Fruit fly (Drosophila melanogaster) whole organism, embryonic: ENCODE results near the gene CG13766.

Experiments used
- Atf3 ChIP-seq: fragments of 200-800 bp; sonication (Bioruptor generic); optimal IDR thresholded peaks from 3 replicates; lab custom pipeline; 2016; ENCODE audit warnings: missing biosample characterization, missing genetic modification characterization
- B-H1 ChIP-seq: fragments of 200-800 bp; sonication (Bioruptor generic); IDR thresholded peaks from 3 replicates; pipeline ENCODE4 v1.3.6; 2022; ENCODE audit warnings: missing biosample characterization, missing genetic modification characterization
- BEAF-32 ChIP-seq: fragments of 200-800 bp; sonication (Bioruptor generic); optimal IDR thresholded peaks from 3 replicates; lab custom pipeline; 2017; ENCODE audit warnings: missing biosample characterization, missing genetic modification characterization, mild to moderate bottlenecking, moderate library complexity, missing genetic modification reagents
- CG10209 ChIP-seq: fragments of 200-800 bp; sonication (Bioruptor generic); optimal IDR thresholded peaks from 3 replicates; lab custom pipeline; 2017; ENCODE audit warnings: missing biosample characterization, mild to moderate bottlenecking, missing genetic modification characterization, missing genetic modification reagents
- CG10267 ChIP-seq: fragments of 200-800 bp; sonication (Bioruptor generic); optimal IDR thresholded peaks from 2 replicates; lab custom pipeline; 2018; ENCODE audit warnings: missing biosample characterization, mild to moderate bottlenecking, missing genetic modification characterization, moderate library complexity
- CG10654 ChIP-seq: fragments of 200-800 bp; sonication (Bioruptor generic); optimal IDR thresholded peaks from 2 replicates; lab custom pipeline; 2016; ENCODE audit warnings: missing biosample characterization, missing genetic modification characterization
- CG11247 ChIP-seq: fragments of 200-800 bp; sonication (Bioruptor generic); IDR thresholded peaks from 2 replicates; pipeline ENCODE4 v1.3.6; 2022; ENCODE audit warnings: missing biosample characterization, missing genetic modification characterization
- CG12071 ChIP-seq: fragments of 200-800 bp; sonication (Bioruptor generic); optimal IDR thresholded peaks from 3 replicates; lab custom pipeline; 2018; ENCODE audit warnings: missing biosample characterization, mild to moderate bottlenecking, missing genetic modification characterization
- CG15479 ChIP-seq: fragments of 200-800 bp; sonication (Bioruptor generic); optimal IDR thresholded peaks from 3 replicates; lab custom pipeline; 2019; ENCODE audit warnings: missing biosample characterization, mild to moderate bottlenecking, missing genetic modification characterization, moderate library complexity
- CG15696 ChIP-seq: fragments of 200-800 bp; sonication (Bioruptor generic); optimal IDR thresholded peaks from 2 replicates; lab custom pipeline; 2019; ENCODE audit warnings: missing biosample characterization, mild to moderate bottlenecking, missing genetic modification characterization, moderate library complexity
- CG16813 ChIP-seq: fragments of 200-800 bp; sonication (Bioruptor generic); IDR thresholded peaks from 3 replicates; pipeline ENCODE4 v1.3.6; 2022; ENCODE audit warnings: missing biosample characterization, missing genetic modification characterization; ENCODE audit not compliant: partially characterized antibody
- CG17912 ChIP-seq: fragments of 200-800 bp; sonication (Bioruptor generic); optimal IDR thresholded peaks from 2 replicates; lab custom pipeline; 2018; ENCODE audit warnings: missing biosample characterization, mild to moderate bottlenecking, missing genetic modification characterization
- CG1792 ChIP-seq: fragments of 200-800 bp; sonication (Bioruptor generic); optimal IDR thresholded peaks from 2 replicates; lab custom pipeline; 2016; ENCODE audit warnings: missing biosample characterization, missing genetic modification characterization
- CG2116 ChIP-seq: fragments of 200-800 bp; sonication (Bioruptor generic); optimal IDR thresholded peaks from 3 replicates; lab custom pipeline; 2018; ENCODE audit warnings: missing biosample characterization, mild to moderate bottlenecking, missing genetic modification characterization
- CG2129 ChIP-seq: fragments of 200-800 bp; sonication (Bioruptor generic); IDR thresholded peaks from 2 replicates; pipeline ENCODE4 v1.3.6; 2022; ENCODE audit warnings: missing biosample characterization, missing genetic modification characterization; ENCODE audit not compliant: partially characterized antibody
- CG2199 ChIP-seq: fragments of 200-800 bp; sonication (Bioruptor generic); IDR thresholded peaks from 3 replicates; pipeline ENCODE4 v1.3.6; 2022; ENCODE audit warnings: missing biosample characterization, missing genetic modification characterization
- CG31365 ChIP-seq: fragments of 200-800 bp; sonication (Bioruptor generic); optimal IDR thresholded peaks from 2 replicates; lab custom pipeline; 2018; ENCODE audit warnings: missing biosample characterization, mild to moderate bottlenecking, missing genetic modification characterization
- CG33213 ChIP-seq: fragments of 200-800 bp; sonication (Bioruptor generic); optimal IDR thresholded peaks from 3 replicates; lab custom pipeline; 2016; ENCODE audit warnings: missing biosample characterization, missing genetic modification characterization
- CG34376 ChIP-seq: fragments of 200-800 bp; sonication (Bioruptor generic); optimal IDR thresholded peaks from 2 replicates; lab custom pipeline; 2018; ENCODE audit warnings: missing biosample characterization, mild to moderate bottlenecking, missing genetic modification characterization
- CG3726 ChIP-seq: fragments of 200-800 bp; sonication (Bioruptor generic); IDR thresholded peaks from 3 replicates; pipeline ENCODE4, ENCODE4 v1.3.6; 2022; ENCODE audit warnings: missing biosample characterization, missing genetic modification characterization
- CG4282 ChIP-seq: fragments of 200-800 bp; sonication (Bioruptor generic); optimal IDR thresholded peaks from 2 replicates; lab custom pipeline; 2016; ENCODE audit warnings: missing biosample characterization, missing genetic modification characterization
- CG7745 ChIP-seq: fragments of 200-800 bp; sonication (Bioruptor generic); optimal IDR thresholded peaks from 2 replicates; lab custom pipeline; 2018; ENCODE audit warnings: missing biosample characterization, mild to moderate bottlenecking, missing genetic modification characterization, moderate library complexity
- CG7928 ChIP-seq: fragments of 200-800 bp; sonication (Bioruptor generic); optimal IDR thresholded peaks from 2 replicates; lab custom pipeline; 2017; ENCODE audit warnings: missing biosample characterization, mild to moderate bottlenecking, missing genetic modification characterization
- CG8089 ChIP-seq: fragments of 200-800 bp; sonication (Bioruptor generic); optimal IDR thresholded peaks from 3 replicates; lab custom pipeline; 2016; ENCODE audit warnings: missing biosample characterization, missing genetic modification characterization
- CG9797 ChIP-seq: fragments of 200-800 bp; sonication (Bioruptor generic); optimal IDR thresholded peaks from 3 replicates; lab custom pipeline; 2018; ENCODE audit warnings: missing biosample characterization, mild to moderate bottlenecking, missing genetic modification characterization
- Dbx ChIP-seq: fragments of 200-800 bp; sonication (Bioruptor generic); IDR thresholded peaks from 3 replicates; pipeline ENCODE4 v1.3.6; 2022; ENCODE audit warnings: missing biosample characterization, missing genetic modification characterization
- Dfd ChIP-seq, 2 experiments: fragments of >200 bp; optimal IDR thresholded peaks; 2 replicates each; lab custom pipeline; 2017; ENCODE audit warnings: missing biosample characterization in 2 of 2, missing genetic modification characterization in 2 of 2
- E2f1 ChIP-seq: fragments of 200-800 bp; sonication (Bioruptor generic); IDR thresholded peaks from 2 replicates; pipeline ENCODE4 v1.3.6; 2022; ENCODE audit warnings: missing biosample characterization, missing genetic modification characterization
- H15 ChIP-seq: fragments of 200-800 bp; sonication (Bioruptor generic); IDR thresholded peaks from 3 replicates; pipeline ENCODE4 v1.3.6; 2022; ENCODE audit warnings: missing biosample characterization, missing genetic modification characterization
- Myb ChIP-seq: fragments of 200-800 bp; sonication (Bioruptor generic); optimal IDR thresholded peaks from 2 replicates; lab custom pipeline; 2016; ENCODE audit warnings: missing biosample characterization, missing genetic modification characterization
- Taf1 ChIP-seq: fragments of 200-800 bp; sonication (Bioruptor generic); IDR thresholded peaks from 2 replicates; pipeline ENCODE4 v1.3.6; 2022; ENCODE audit warnings: missing biosample characterization, missing genetic modification characterization
- Xbp1 ChIP-seq: fragments of 200-800 bp; sonication (Bioruptor generic); optimal IDR thresholded peaks from 3 replicates; lab custom pipeline; 2016; ENCODE audit warnings: missing biosample characterization, mild to moderate bottlenecking, missing genetic modification characterization
- ara ChIP-seq: fragments of 200-800 bp; sonication (Bioruptor generic); IDR thresholded peaks from 2 replicates; pipeline ENCODE4 v1.3.6; 2022; ENCODE audit warnings: missing biosample characterization, missing genetic modification characterization
- ash1 ChIP-seq: fragments of 200-800 bp; sonication (Bioruptor generic); optimal IDR thresholded peaks from 2 replicates; lab custom pipeline; 2018; ENCODE audit warnings: missing biosample characterization, mild to moderate bottlenecking, missing genetic modification characterization
- bigmax ChIP-seq: fragments of 200-800 bp; sonication (Bioruptor generic); optimal IDR thresholded peaks from 2 replicates; lab custom pipeline; 2018; ENCODE audit warnings: missing biosample characterization, mild to moderate bottlenecking, missing genetic modification characterization
- corto ChIP-seq: fragments of 200-800 bp; sonication (Bioruptor generic); optimal IDR thresholded peaks from 2 replicates; lab custom pipeline; 2016; ENCODE audit warnings: missing biosample characterization, mild to moderate bottlenecking, missing genetic modification characterization, moderate library complexity
- da ChIP-seq: fragments of 200-800 bp; sonication (Bioruptor generic); optimal IDR thresholded peaks from 2 replicates; lab custom pipeline; 2016; ENCODE audit warnings: missing biosample characterization, missing genetic modification characterization
- danr ChIP-seq: fragments of 200-800 bp; sonication (Bioruptor generic); IDR thresholded peaks from 2 replicates; pipeline ENCODE4 v1.3.6; 2022; ENCODE audit warnings: missing biosample characterization, missing genetic modification characterization
- dmrt99B ChIP-seq: fragments of 200-800 bp; sonication (Bioruptor generic); optimal IDR thresholded peaks from 2 replicates; lab custom pipeline; 2018; ENCODE audit warnings: missing biosample characterization, mild to moderate bottlenecking, missing genetic modification characterization, moderate library complexity
- dpn ChIP-seq, 2 experiments: fragments of 200-800 bp; sonication (Bioruptor generic); optimal IDR thresholded peaks; 3 replicates each; lab custom pipeline; 2016; ENCODE audit warnings: missing biosample characterization in 2 of 2, missing genetic modification characterization in 2 of 2
- en ChIP-seq: fragments of 200-800 bp; sonication (Bioruptor generic); optimal IDR thresholded peaks from 2 replicates; lab custom pipeline; 2016; ENCODE audit warnings: missing biosample characterization, missing genetic modification characterization
- grau ChIP-seq: fragments of 200-800 bp; optimal IDR thresholded peaks from 3 replicates; lab custom pipeline; 2019; ENCODE audit warnings: missing biosample characterization, mild to moderate bottlenecking, missing genetic modification characterization, moderate library complexity
- gro ChIP-seq: fragments of 200-800 bp; sonication (Bioruptor generic); optimal IDR thresholded peaks from 2 replicates; lab custom pipeline; 2016; ENCODE audit warnings: missing biosample characterization, missing genetic modification characterization
- nerfin-2 ChIP-seq: fragments of 200-800 bp; sonication (Bioruptor generic); IDR thresholded peaks from 2 replicates; pipeline ENCODE4 v1.3.6; 2022; ENCODE audit warnings: missing biosample characterization, missing genetic modification characterization; ENCODE audit not compliant: partially characterized antibody
- oc ChIP-seq: fragments of 200-800 bp; sonication (Bioruptor generic); optimal IDR thresholded peaks from 2 replicates; lab custom pipeline; 2018; ENCODE audit warnings: missing biosample characterization, mild to moderate bottlenecking, missing genetic modification characterization, moderate library complexity
- odd ChIP-seq: fragments of 200-800 bp; sonication (Bioruptor generic); optimal IDR thresholded peaks from 2 replicates; lab custom pipeline; 2017; ENCODE audit warnings: missing biosample characterization, mild to moderate bottlenecking, missing genetic modification characterization
- sens ChIP-seq: fragments of 200-800 bp; sonication (Bioruptor generic); peaks from one replicate; lab custom pipeline; 2016; ENCODE audit warnings: missing biosample characterization, missing genetic modification characterization
- sr ChIP-seq: fragments of 200-800 bp; sonication (Bioruptor generic); IDR thresholded peaks from 3 replicates; pipeline ENCODE4 v1.3.6; 2022; ENCODE audit warnings: missing biosample characterization, missing genetic modification characterization
- tap ChIP-seq: fragments of 200-800 bp; optimal IDR thresholded peaks from 3 replicates; lab custom pipeline; 2019; ENCODE audit warnings: missing biosample characterization, mild to moderate bottlenecking, missing genetic modification characterization, moderate library complexity
- toy ChIP-seq: fragments of 200-800 bp; sonication (Bioruptor generic); IDR thresholded peaks from 2 replicates; pipeline ENCODE4 v1.3.6; 2022; ENCODE audit warnings: missing biosample characterization, missing genetic modification characterization
- yki ChIP-seq: fragments of >200 bp; optimal IDR thresholded peaks from 3 replicates; lab custom pipeline; 2018

The CG13766 gene

dm6 chr2L:6612477-6613004 lies 46.6 kb upstream of the CG13766 start (continued):
- TF ChIP-seq Taf1 (peak; percentile 100), CG7745 (tag; lab: Kevin White, UChicago) (peak; percentile 94), CG33213 (GFP tag; lab: Kevin White, UChicago) (peak; percentile 100), sr (peak; percentile 100), sens (peak; percentile 100), CG9797 (GFP tag; lab: Kevin White, UChicago) (peak; percentile 96), Xbp1 (GFP tag; lab: Kevin White, UChicago) (peak; percentile 100), grau (tag; lab: Kevin White, UChicago) (peak; percentile 100), oc (tag; lab: Kevin White, UChicago) (peak; percentile 100), CG10654 (peak; percentile 100), CG10209 (GFP tag; lab: Kevin White, UChicago) (peak; percentile 100), CG4282 (peak; percentile 100), H15 (peak; percentile 100), CG1792 (peak; percentile 100), Dbx (GFP tag; lab: Robert Waterston, UW) (peak; percentile 100), E2f1 (peak; percentile 100), nerfin-2 (no peak), Myb (GFP tag; lab: Kevin White, UChicago) (peak; percentile 98), CG10267 (tag; lab: Kevin White, UChicago) (peak; percentile 100), gro (peak; percentile 100), CG34376 (GFP tag; lab: Kevin White, UChicago) (peak; percentile 100), BEAF-32 (GFP tag; lab: Kevin White, UChicago) (peak; percentile 55), odd (GFP tag; lab: Kevin White, UChicago) (peak; percentile 100), CG11247 (GFP tag; lab: Robert Waterston, UW) (peak; percentile 100), CG2129 (GFP tag; lab: Robert Waterston, UW) (no peak), toy (peak; percentile 100), CG7928 (GFP tag; lab: Kevin White, UChicago) (peak; percentile 95), CG8089 (GFP tag; lab: Kevin White, UChicago) (peak; percentile 100), CG3726 (GFP tag; lab: Robert Waterston, UW) (peak; percentile 100), B-H1 (GFP tag; lab: Robert Waterston, UW) (peak; percentile 100), CG2116 (GFP tag; lab: Kevin White, UChicago) (peak; percentile 96), CG16813 (GFP tag; lab: Robert Waterston, UW) (no peak), CG15479 (GFP tag; lab: Kevin White, UChicago) (peak; percentile 81), CG2199 (peak; percentile 100), bigmax (peak; percentile 93), CG12071 (GFP tag; lab: Kevin White, UChicago) (peak; percentile 100), CG17912 (GFP tag; lab: Kevin White, UChicago) (peak; percentile 100), Atf3 (GFP tag; lab: Kevin White, UChicago) (peak; percentile 100), dpn (GFP tag; optimal IDR thresholded peaks at IDR 0.05; lab: Kevin White, UChicago) (peak; percentile 100), CG31365 (tag; lab: Kevin White, UChicago) (peak; percentile 97), ash1 (GFP tag; lab: Kevin White, UChicago) (peak; percentile 100), corto (GFP tag; lab: Kevin White, UChicago) (peak; percentile 100), en (peak; percentile 100), dmrt99B (tag; lab: Kevin White, UChicago) (peak; percentile 100), Dfd (GFP tag; optimal IDR thresholded peaks at IDR 0.05; lab: Kevin White, UChicago) (peak in 1 of 2 experiments; percentile 96), tap (peak; percentile 100), ara (GFP tag; lab: Robert Waterston, UW) (peak; percentile 100), yki (lab: Kevin White, UChicago) (no peak), da (GFP tag; lab: Kevin White, UChicago) (peak; percentile 100), CG15696 (tag; lab: Kevin White, UChicago) (peak; percentile 100), danr (peak; percentile 100)
